Worm (Caenorhabditis elegans) whole organism, L3 larva: Measurements from ENCODE around the gene K11C4.1.

Source experiments
- ceh-16 ChIP-seq: sonication (generic microtip); optimal IDR thresholded peaks from 2 replicates; lab custom pipeline; 2017; ENCODE audit warnings: missing biosample characterization, missing genetic modification characterization
- ceh-28 ChIP-seq: fragments of 150-350 bp; optimal IDR thresholded peaks from 2 replicates; lab custom pipeline; 2014; ENCODE audit warnings: missing biosample characterization, missing genetic modification reagents, missing genetic modification characterization
- ceh-9 ChIP-seq: sonication (generic microtip); optimal IDR thresholded peaks from 2 replicates; lab custom pipeline; 2018; ENCODE audit warnings: missing biosample characterization, missing genetic modification characterization
- elt-1 ChIP-seq: fragments of 150-350 bp; optimal IDR thresholded peaks from 2 replicates; lab custom pipeline; 2014; ENCODE audit warnings: missing biosample characterization, missing genetic modification characterization
- eor-1 ChIP-seq, 2 experiments: fragments of 150-350 bp; optimal IDR thresholded peaks; 2 replicates each; lab custom pipeline; 2014 to 2018; ENCODE audit warnings: missing biosample characterization in 2 of 2, missing genetic modification characterization in 2 of 2
- fkh-10 ChIP-seq: sonication (generic microtip); optimal IDR thresholded peaks from 2 replicates; lab custom pipeline; 2017; ENCODE audit warnings: missing biosample characterization, missing genetic modification reagents, missing genetic modification characterization
- fkh-2 ChIP-seq: fragments of 150-350 bp; optimal IDR thresholded peaks from 2 replicates; lab custom pipeline; 2014; ENCODE audit warnings: missing biosample characterization, missing genetic modification reagents, missing genetic modification characterization
- fos-1 ChIP-seq: fragments of 150-350 bp; optimal IDR thresholded peaks from 2 replicates; lab custom pipeline; 2014; ENCODE audit warnings: missing biosample characterization, missing genetic modification characterization
- jun-1 ChIP-seq: fragments of 150-350 bp; optimal IDR thresholded peaks from 2 replicates; lab custom pipeline; 2014; ENCODE audit warnings: missing biosample characterization, missing genetic modification reagents, missing genetic modification characterization
- lin-15B ChIP-seq: fragments of 150-350 bp; optimal IDR thresholded peaks from 2 replicates; lab custom pipeline; 2014; ENCODE audit warnings: missing biosample characterization, missing genetic modification characterization
- nfya-1 ChIP-seq: sonication (generic microtip); optimal IDR thresholded peaks from 2 replicates; lab custom pipeline; 2017; ENCODE audit warnings: missing genetic modification characterization, mild to moderate bottlenecking, missing compliant biosample characterization, antibody characterized with exemption, moderate library complexity; ENCODE audit not compliant: insufficient read depth
- nhr-11 ChIP-seq: fragments of 150-350 bp; optimal IDR thresholded peaks from 2 replicates; lab custom pipeline; 2014; ENCODE audit warnings: missing biosample characterization, missing genetic modification characterization
- nhr-12 ChIP-seq: fragments of 150-350 bp; optimal IDR thresholded peaks from 2 replicates; lab custom pipeline; 2014; ENCODE audit warnings: missing biosample characterization, missing genetic modification characterization
- nhr-77 ChIP-seq: fragments of 150-350 bp; optimal IDR thresholded peaks from 2 replicates; lab custom pipeline; 2014; ENCODE audit warnings: missing biosample characterization, missing genetic modification characterization
- pha-4 ChIP-seq: fragments of 150-350 bp; optimal IDR thresholded peaks from 2 replicates; lab custom pipeline; 2014; ENCODE audit warnings: missing biosample characterization, missing genetic modification reagents, missing genetic modification characterization
- sea-2 ChIP-seq: fragments of 150-350 bp; sonication (generic microtip); optimal IDR thresholded peaks from 4 replicates; lab custom pipeline; 2014; ENCODE audit warnings: missing biosample characterization, missing genetic modification reagents, missing genetic modification characterization
- snpc-4 ChIP-seq: fragments of 150-350 bp; optimal IDR thresholded peaks from 2 replicates; lab custom pipeline; 2014; ENCODE audit warnings: missing biosample characterization, missing genetic modification characterization
- tbx-2 ChIP-seq: sonication (generic microtip); optimal IDR thresholded peaks from 2 replicates; lab custom pipeline; 2016; ENCODE audit warnings: mild to moderate bottlenecking, missing genetic modification characterization, missing compliant biosample characterization
- unc-39 ChIP-seq: sonication (generic microtip); optimal IDR thresholded peaks from 4 replicates; lab custom pipeline; 2017; ENCODE audit warnings: missing biosample characterization, missing genetic modification characterization
- zag-1 ChIP-seq: fragments of 150-350 bp; optimal IDR thresholded peaks from 2 replicates; lab custom pipeline; 2014; ENCODE audit warnings: missing biosample characterization, missing genetic modification characterization

Gene K11C4.1

DNA sequence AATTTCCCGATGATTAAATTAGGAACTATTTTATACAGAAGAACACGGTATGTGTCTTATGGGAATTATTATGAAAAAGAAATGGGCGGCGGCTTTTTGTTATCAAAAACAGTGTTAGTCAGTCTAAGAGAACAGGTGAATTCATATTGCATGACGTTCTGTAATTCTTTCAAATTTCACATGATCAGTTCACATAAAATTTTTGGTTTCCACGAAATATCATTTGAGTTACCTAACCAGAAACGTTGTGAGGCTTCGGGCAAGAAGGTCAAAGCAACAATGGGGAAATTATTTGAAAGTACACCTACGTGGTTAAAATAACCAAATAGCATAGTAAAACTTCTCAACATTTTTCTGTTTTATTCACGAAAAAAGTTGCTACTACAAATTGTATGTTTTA is 39.1 kb downstream of the K11C4.1 start, which contains the start of gene Y57E12B.10:
TSS of gene Y57E12B.10 (minus strand) at position 101 of the 400 bp plus-strand sequence.
- no peak for TF ChIP-seq fkh-2 (tag; lab: Kevin White, UChicago)
- TF ChIP-seq eor-1 (tag; optimal IDR thresholded peaks at IDR 0.05; lab: Kevin White, UChicago), result no peak
- no peak for TF ChIP-seq ceh-9 (tag; lab: Kevin White, UChicago)
- TF ChIP-seq pha-4, result no peak
- TF ChIP-seq, all 47 proteins: peak for 0

DNA sequence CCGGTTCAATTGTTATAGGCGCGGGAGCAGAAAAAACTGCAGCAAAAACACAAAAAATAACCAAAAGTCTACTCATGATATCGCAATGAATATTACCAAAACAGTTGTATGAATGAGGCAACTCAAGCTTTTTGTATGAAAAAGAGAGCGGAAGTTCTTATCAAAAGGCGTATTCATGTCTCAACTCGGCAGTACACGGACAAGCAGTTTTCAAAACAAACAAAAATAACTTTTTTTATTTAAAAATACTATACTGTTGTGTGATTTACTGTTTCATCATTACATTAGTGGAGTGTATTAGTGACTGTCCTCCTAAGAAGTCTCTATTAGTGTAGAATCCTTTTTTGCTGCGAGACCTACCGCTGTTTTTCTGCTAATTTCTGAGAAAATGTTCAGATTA is 50.6 kb downstream of the K11C4.1 start, which contains the start of gene Y57E12B.4:
TSS of gene Y57E12B.4 (minus strand) at position 101 of the 400 bp plus-strand sequence.
- no peak for TF ChIP-seq ceh-9 (tag; lab: Kevin White, UChicago)
- no peak for TF ChIP-seq nhr-77 (tag; lab: Kevin White, UChicago)
- no peak for TF ChIP-seq jun-1 (tag; lab: Kevin White, UChicago)
- no peak for TF ChIP-seq nhr-12
- no peak for TF ChIP-seq sea-2 (GFP tag; lab: Kevin White, UChicago)
- TF ChIP-seq fos-1 (tag; lab: Kevin White, UChicago), result no peak
- no peak for TF ChIP-seq elt-1 (tag; lab: Kevin White, UChicago)
- TF ChIP-seq eor-1 (tag; optimal IDR thresholded peaks at IDR 0.05; lab: Kevin White, UChicago), result no peak
- no peak for TF ChIP-seq nhr-11 (tag; lab: Kevin White, UChicago)
- TF ChIP-seq tbx-2 (tag; lab: Kevin White, UChicago), result no peak
- TF ChIP-seq ceh-16, result no peak
- TF ChIP-seq fkh-10 (GFP tag; lab: Kevin White, UChicago), result no peak
- TF ChIP-seq zag-1, result no peak
- no peak for TF ChIP-seq snpc-4
- no peak for TF ChIP-seq unc-39
- no peak for TF ChIP-seq nfya-1
- no peak for TF ChIP-seq ceh-28 (tag; lab: Kevin White, UChicago)
- TF ChIP-seq lin-15B (tag; lab: Kevin White, UChicago), result no peak
- TF ChIP-seq, all 47 proteins: peak for 0
